Worm (Caenorhabditis elegans) whole organism, L3 larva: ENCODE results near the gene elk-2.
"Not testable (repeated sequence)": the region's sequence is repeated elsewhere in the genome, so short reads cannot be mapped to it uniquely, and the experiment has no call there.

ENCODE experiments used
- ceh-16 ChIP-seq: sonication (generic microtip); optimal IDR thresholded peaks from 2 replicates; lab custom pipeline; 2017; ENCODE audit warnings: missing biosample characterization, missing genetic modification characterization
- ceh-28 ChIP-seq: fragments of 150-350 bp; optimal IDR thresholded peaks from 2 replicates; lab custom pipeline; 2014; ENCODE audit warnings: missing biosample characterization, missing genetic modification reagents, missing genetic modification characterization
- ceh-82 ChIP-seq: fragments of 150-350 bp; optimal IDR thresholded peaks from 2 replicates; lab custom pipeline; 2014; ENCODE audit warnings: missing biosample characterization, missing genetic modification characterization
- ceh-9 ChIP-seq: sonication (generic microtip); optimal IDR thresholded peaks from 2 replicates; lab custom pipeline; 2018; ENCODE audit warnings: missing biosample characterization, missing genetic modification characterization
- daf-12 ChIP-seq: fragments of 150-350 bp; optimal IDR thresholded peaks from 2 replicates; lab custom pipeline; 2014; ENCODE audit warnings: missing biosample characterization, missing genetic modification reagents, missing genetic modification characterization
- egl-27 ChIP-seq: sonication (generic microtip); optimal IDR thresholded peaks from 4 replicates; lab custom pipeline; 2017; ENCODE audit warnings: missing biosample characterization, missing genetic modification reagents, missing genetic modification characterization
- egl-5 ChIP-seq: fragments of 150-350 bp; optimal IDR thresholded peaks from 2 replicates; lab custom pipeline; 2017; ENCODE audit warnings: missing biosample characterization, missing genetic modification reagents, missing genetic modification characterization, inconsistent platforms
- elt-1 ChIP-seq: fragments of 150-350 bp; optimal IDR thresholded peaks from 2 replicates; lab custom pipeline; 2014; ENCODE audit warnings: missing biosample characterization, missing genetic modification characterization
- elt-2 ChIP-seq: sonication (generic microtip); optimal IDR thresholded peaks from 2 replicates; lab custom pipeline; 2016; ENCODE audit warnings: missing genetic modification reagents, mild to moderate bottlenecking, missing genetic modification characterization, missing compliant biosample characterization
- elt-3 ChIP-seq, 3 experiments: fragments of 150-350 bp in 1 of 3; sonication (generic microtip) in 2 of 3; optimal IDR thresholded peaks; 2 replicates in 2 of 3; 4 replicates in 1 of 3; lab custom pipeline; 2014 to 2017; ENCODE audit warnings: missing biosample characterization in 3 of 3, missing genetic modification characterization in 3 of 3
- eor-1 ChIP-seq, 2 experiments: fragments of 150-350 bp; optimal IDR thresholded peaks; 2 replicates each; lab custom pipeline; 2014 to 2018; ENCODE audit warnings: missing biosample characterization in 2 of 2, missing genetic modification characterization in 2 of 2
- fos-1 ChIP-seq: fragments of 150-350 bp; optimal IDR thresholded peaks from 2 replicates; lab custom pipeline; 2014; ENCODE audit warnings: missing biosample characterization, missing genetic modification characterization
- hmg-11 ChIP-seq: sonication (generic microtip); optimal IDR thresholded peaks from 2 replicates; lab custom pipeline; 2016; ENCODE audit warnings: missing genetic modification characterization, missing compliant biosample characterization
- jun-1 ChIP-seq: fragments of 150-350 bp; optimal IDR thresholded peaks from 2 replicates; lab custom pipeline; 2014; ENCODE audit warnings: missing biosample characterization, missing genetic modification reagents, missing genetic modification characterization
- lin-15B ChIP-seq: fragments of 150-350 bp; optimal IDR thresholded peaks from 2 replicates; lab custom pipeline; 2014; ENCODE audit warnings: missing biosample characterization, missing genetic modification characterization
- lsy-12 ChIP-seq: sonication (generic microtip); optimal IDR thresholded peaks from 2 replicates; lab custom pipeline; 2016; ENCODE audit warnings: mild to moderate bottlenecking, missing genetic modification characterization, missing compliant biosample characterization
- nfya-1 ChIP-seq: sonication (generic microtip); optimal IDR thresholded peaks from 2 replicates; lab custom pipeline; 2017; ENCODE audit warnings: missing genetic modification characterization, mild to moderate bottlenecking, missing compliant biosample characterization, antibody characterized with exemption, moderate library complexity; ENCODE audit not compliant: insufficient read depth
- nhr-11 ChIP-seq: fragments of 150-350 bp; optimal IDR thresholded peaks from 2 replicates; lab custom pipeline; 2014; ENCODE audit warnings: missing biosample characterization, missing genetic modification characterization
- nhr-23 ChIP-seq: fragments of 150-350 bp; optimal IDR thresholded peaks from 2 replicates; lab custom pipeline; 2014; ENCODE audit warnings: missing biosample characterization, missing genetic modification reagents, missing genetic modification characterization
- nhr-28 ChIP-seq: fragments of 150-350 bp; optimal IDR thresholded peaks from 2 replicates; lab custom pipeline; 2014; ENCODE audit warnings: missing biosample characterization, missing genetic modification characterization
- nhr-67 ChIP-seq: fragments of 150-350 bp; optimal IDR thresholded peaks from 2 replicates; lab custom pipeline; 2014; ENCODE audit warnings: missing biosample characterization, missing genetic modification characterization
- nhr-76 ChIP-seq: fragments of 150-350 bp; sonication (generic microtip); optimal IDR thresholded peaks from 5 replicates; lab custom pipeline; 2014; ENCODE audit warnings: missing biosample characterization, missing genetic modification characterization
- nhr-77 ChIP-seq: fragments of 150-350 bp; optimal IDR thresholded peaks from 2 replicates; lab custom pipeline; 2014; ENCODE audit warnings: missing biosample characterization, missing genetic modification characterization
- pha-4 ChIP-seq: fragments of 150-350 bp; optimal IDR thresholded peaks from 2 replicates; lab custom pipeline; 2014; ENCODE audit warnings: missing biosample characterization, missing genetic modification reagents, missing genetic modification characterization
- pqm-1 ChIP-seq: fragments of 150-350 bp; optimal IDR thresholded peaks from 2 replicates; lab custom pipeline; 2017; ENCODE audit warnings: missing biosample characterization, missing genetic modification characterization, inconsistent platforms
- tbx-2 ChIP-seq: sonication (generic microtip); optimal IDR thresholded peaks from 2 replicates; lab custom pipeline; 2016; ENCODE audit warnings: mild to moderate bottlenecking, missing genetic modification characterization, missing compliant biosample characterization
- unc-39 ChIP-seq: sonication (generic microtip); optimal IDR thresholded peaks from 4 replicates; lab custom pipeline; 2017; ENCODE audit warnings: missing biosample characterization, missing genetic modification characterization
- unc-62 ChIP-seq: fragments of 150-350 bp; sonication (generic microtip); optimal IDR thresholded peaks from 4 replicates; lab custom pipeline; 2014; ENCODE audit warnings: missing biosample characterization, missing genetic modification reagents, missing genetic modification characterization
- ztf-11 ChIP-seq: fragments of 150-350 bp; optimal IDR thresholded peaks from 2 replicates; lab custom pipeline; 2014; ENCODE audit warnings: missing biosample characterization, missing genetic modification characterization

Gene elk-2

ce11 chrX:108929-109328 is at the start of gene elk-2:
Gene elk-2, minus strand, starts transcription at chrX:109029.
- not testable (repeated sequence) for TF ChIP-seq lin-15B; daf-12 (tag; lab: Kevin White, UChicago); egl-5 (tag; lab: Kevin White, UChicago)

ce11 chrX:147824-148223 is 39.0 kb upstream of the elk-2 start, which contains the start of gene Y73B3A.11:
Gene Y73B3A.11, plus strand, starts transcription at chrX:148124.
- TF ChIP-seq nhr-28 (tag; lab: Kevin White, UChicago), result no peak
- no peak for TF ChIP-seq tbx-2 (tag; lab: Kevin White, UChicago)
- no peak for TF ChIP-seq lin-15B

DNA sequence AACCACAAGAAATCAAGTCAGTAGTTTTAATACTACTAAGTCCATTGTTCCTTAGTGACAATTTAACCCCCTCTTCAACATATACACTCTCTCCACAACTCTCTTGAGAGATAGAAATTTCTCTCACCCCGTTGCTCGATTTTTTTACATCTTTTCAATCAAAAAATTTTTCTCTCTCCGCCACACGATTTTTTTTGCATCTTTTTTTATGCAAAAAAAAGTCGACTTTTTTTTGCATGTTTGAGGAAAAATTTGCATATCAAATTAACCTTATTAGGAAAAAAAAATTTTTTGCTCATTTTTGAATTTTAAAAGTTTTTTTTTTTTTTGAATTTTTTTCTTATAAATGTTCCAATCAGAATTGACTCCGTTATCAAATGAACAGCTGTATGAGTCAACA is 38.0 kb upstream of the elk-2 start:
- TF ChIP-seq egl-27 (tag; lab: Kevin White, UChicago) (no peak), tbx-2 (tag; lab: Kevin White, UChicago) (no peak), fos-1 (tag; lab: Kevin White, UChicago) (no peak)

- TF ChIP-seq nhr-77, result no peak
- TF ChIP-seq ceh-28, result no peak
- no peak for TF ChIP-seq elt-1 (tag; lab: Kevin White, UChicago)
- no peak for TF ChIP-seq ceh-9 (tag; lab: Kevin White, UChicago)
- TF ChIP-seq pha-4 (tag; lab: Kevin White, UChicago), result no peak
- no peak for TF ChIP-seq ceh-82
- TF ChIP-seq jun-1, result no peak
- no peak for TF ChIP-seq nfya-1
- no peak for TF ChIP-seq ceh-16 (tag; lab: Kevin White, UChicago)
These were observed 32.3 kb upstream of the elk-2 start, which contains the start of gene Y73B3A.8 for ce11 chrX:141149-141548. Gene Y73B3A.8, minus strand, starts transcription at chrX:141249.

DNA sequence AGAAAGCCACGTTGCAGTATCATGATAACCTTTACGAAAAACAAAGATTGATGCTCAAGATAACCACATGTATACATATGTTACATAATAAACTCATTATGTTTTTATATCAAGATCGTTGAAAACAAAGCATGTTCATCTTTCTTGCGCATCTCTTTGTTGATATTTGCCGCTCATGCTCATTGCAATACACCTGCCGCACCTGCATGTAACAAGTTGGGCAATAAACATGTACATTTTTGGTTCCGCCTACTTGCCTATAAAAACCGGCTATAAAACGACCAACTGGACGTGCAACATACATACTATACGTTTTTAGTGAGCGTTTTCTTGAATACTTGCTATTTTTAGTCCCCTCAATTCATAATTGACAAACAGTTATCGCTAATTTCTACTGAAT is 10.5 kb upstream of the elk-2 start, which contains the start of gene fbxa-16:
fbxa-16 (plus strand) TSS at position 301 of the 400 bp plus-strand sequence.
- not testable (repeated sequence) for TF ChIP-seq hmg-11 (tag; lab: Kevin White, UChicago); eor-1 (tag; optimal IDR thresholded peaks at IDR 0.05; lab: Kevin White, UChicago); unc-62

- TF ChIP-seq lin-15B (no peak), hmg-11 (tag; lab: Kevin White, UChicago) (no peak), unc-62 (no peak), nhr-76 (tag; lab: Kevin White, UChicago) (no peak), lsy-12 (no peak), nhr-11 (tag; lab: Kevin White, UChicago) (no peak), elt-2 (tag; lab: Kevin White, UChicago) (no peak), elt-3 (tag; optimal IDR thresholded peaks at IDR 0.05; lab: Kevin White, UChicago) (no peak), nhr-23 (tag; lab: Kevin White, UChicago) (no peak), unc-39 (tag; lab: Kevin White, UChicago) (no peak)
These were observed 8.3 kb upstream of the elk-2 start, which contains the start of gene fbxa-222 for ce11 chrX:117080-117479. Gene fbxa-222, plus strand, starts transcription at chrX:117380.

DNA sequence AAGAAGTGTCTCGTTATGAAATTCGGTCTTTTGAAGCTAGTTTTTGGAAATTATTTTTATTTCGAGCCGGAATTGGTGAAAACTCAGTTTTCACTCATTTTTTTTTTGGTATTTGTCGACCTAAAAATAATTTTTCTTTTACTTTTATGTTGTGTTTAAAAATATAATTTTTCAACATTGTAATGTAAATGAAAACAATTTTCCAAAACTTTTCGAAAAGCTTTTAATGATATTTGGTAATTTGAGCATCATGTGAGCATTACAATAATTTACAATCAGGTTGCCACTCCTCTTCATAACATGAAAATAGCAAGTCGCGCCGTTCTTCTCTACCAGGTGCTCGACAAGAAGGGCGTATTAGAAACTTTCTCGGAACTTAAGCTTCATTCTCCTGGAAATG is 5.6 kb upstream of the elk-2 start, which contains the start of gene fbxa-221:
fbxa-221 (plus strand) TSS at position 301 of the 400 bp plus-strand sequence.
- TF ChIP-seq pqm-1; jun-1; ztf-11 (tag; lab: Kevin White, UChicago): not testable (repeated sequence)

DNA sequence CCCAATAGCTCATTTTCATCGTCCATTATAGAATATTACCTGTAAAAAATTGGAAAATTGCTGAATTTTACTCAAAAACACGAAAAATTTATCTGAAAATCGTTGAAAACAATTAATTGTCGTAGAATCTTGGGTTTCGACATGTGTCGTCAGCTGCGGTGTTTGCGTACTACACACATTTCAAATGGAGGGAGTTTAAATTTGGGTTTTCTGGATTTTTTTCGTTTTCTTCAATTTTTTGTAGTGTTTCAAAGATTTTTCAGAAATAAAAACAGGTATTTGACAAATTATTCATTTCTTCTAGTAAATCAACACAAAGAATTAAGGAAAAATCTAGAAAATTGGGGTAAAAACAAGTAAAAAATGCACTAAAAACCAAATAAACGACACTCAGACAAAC is 4.1 kb downstream of the elk-2 start, which contains the start of gene Y73B3A.4:
Y73B3A.4 (minus strand) TSS at position 41 of the 400 bp plus-strand sequence.
- not testable (repeated sequence) for TF ChIP-seq unc-39 (tag; lab: Kevin White, UChicago); eor-1 (tag; optimal IDR thresholded peaks at IDR 0.05; lab: Kevin White, UChicago); nhr-67 (tag; lab: Kevin White, UChicago)
